Worm (Caenorhabditis elegans): Measurements from ENCODE around the gene Y55B1BR.6.

DNA sequence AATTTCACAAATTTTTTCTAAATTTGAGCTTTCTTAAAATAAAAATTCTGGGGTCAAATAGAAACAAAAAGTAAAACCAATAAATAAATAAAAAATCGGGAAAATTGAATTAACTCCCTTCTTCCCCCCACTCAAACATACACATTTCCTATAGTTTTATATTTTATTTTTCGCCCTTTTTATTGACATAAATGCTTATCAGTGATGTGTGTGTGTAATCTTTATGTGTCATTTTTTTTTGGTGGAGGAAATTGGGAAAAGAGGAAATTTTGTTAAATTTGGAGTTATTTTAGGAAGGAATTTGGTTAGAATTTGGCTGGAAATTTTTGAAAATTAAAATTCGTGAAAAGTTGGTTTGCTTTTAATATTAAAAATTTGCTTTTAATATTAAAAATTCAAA, 41.1 kb downstream of the Y55B1BR.6 start:
- TF ChIP-seq lin-15B (tag; optimal IDR thresholded peaks at IDR 0.05) (no peak), nhr-76 (tag; optimal IDR thresholded peaks at IDR 0.05) (no peak), ZK546.5 (tag; optimal IDR thresholded peaks at IDR 0.05) (no peak), zip-2 (tag; optimal IDR thresholded peaks at IDR 0.05) (no peak), snpc-1.2 (GFP tag; IDR thresholded peaks at IDR 0.05) (no peak), lir-3 (tag; optimal IDR thresholded peaks at IDR 0.05) (no peak), unc-39 (tag; optimal IDR thresholded peaks at IDR 0.05) (no peak), zag-1 (tag; optimal IDR thresholded peaks at IDR 0.05) (no peak)

All from whole organism, L4 larva.